Fruit fly (Drosophila melanogaster) whole organism, embryonic: ENCODE measurements around the gene wapl.

ENCODE experiments used
- Adf1 ChIP-seq: fragments of 200-800 bp; sonication (Bioruptor generic); IDR thresholded peaks from 2 replicates; pipeline ENCODE4 v1.3.6; 2022; ENCODE audit warnings: missing biosample characterization, missing genetic modification characterization
- Aef1 ChIP-seq: fragments of 200-800 bp; sonication (Bioruptor generic); IDR thresholded peaks from 3 replicates; pipeline ENCODE4 v1.3.6; 2022; ENCODE audit warnings: missing biosample characterization, missing genetic modification characterization
- B-H2 ChIP-seq: fragments of 200-800 bp; sonication (Bioruptor generic); optimal IDR thresholded peaks from 2 replicates; lab custom pipeline; 2018; ENCODE audit warnings: missing biosample characterization, mild to moderate bottlenecking, missing genetic modification characterization
- CG10979 ChIP-seq: fragments of 200-800 bp; sonication (Bioruptor generic); optimal IDR thresholded peaks from 2 replicates; lab custom pipeline; 2018; ENCODE audit warnings: missing biosample characterization, mild to moderate bottlenecking, missing genetic modification characterization, moderate library complexity
- CG11093 ChIP-seq: fragments of 200-800 bp; sonication (Bioruptor generic); IDR thresholded peaks from 3 replicates; pipeline ENCODE4 v1.3.6; 2022; ENCODE audit warnings: missing biosample characterization, missing genetic modification characterization
- CG12071 ChIP-seq: fragments of 200-800 bp; sonication (Bioruptor generic); optimal IDR thresholded peaks from 3 replicates; lab custom pipeline; 2018; ENCODE audit warnings: missing biosample characterization, mild to moderate bottlenecking, missing genetic modification characterization
- CG12769 ChIP-seq: fragments of 200-800 bp; sonication (Bioruptor generic); optimal IDR thresholded peaks from 2 replicates; lab custom pipeline; 2019; ENCODE audit warnings: missing biosample characterization, mild to moderate bottlenecking, missing genetic modification characterization, moderate library complexity
- CG13894 ChIP-seq: fragments of 200-800 bp; sonication (Bioruptor generic); optimal IDR thresholded peaks from 3 replicates; lab custom pipeline; 2018; ENCODE audit warnings: missing biosample characterization, mild to moderate bottlenecking, missing genetic modification characterization, moderate library complexity
- CG14441 ChIP-seq: fragments of 200-800 bp; sonication (Bioruptor generic); IDR thresholded peaks from 2 replicates; pipeline ENCODE4 v1.3.6; 2022; ENCODE audit warnings: missing biosample characterization, missing genetic modification characterization
- CG14667 ChIP-seq: fragments of 200-800 bp; sonication (Bioruptor generic); IDR thresholded peaks from 2 replicates; pipeline ENCODE4 v1.3.6; 2022; ENCODE audit warnings: missing biosample characterization, missing genetic modification characterization
- CG1529 ChIP-seq: fragments of 200-800 bp; sonication (Bioruptor generic); optimal IDR thresholded peaks from 3 replicates; lab custom pipeline; 2018; ENCODE audit warnings: missing biosample characterization, missing genetic modification characterization
- CG15479 ChIP-seq: fragments of 200-800 bp; sonication (Bioruptor generic); optimal IDR thresholded peaks from 3 replicates; lab custom pipeline; 2019; ENCODE audit warnings: missing biosample characterization, mild to moderate bottlenecking, missing genetic modification characterization, moderate library complexity
- CG16863 ChIP-seq: fragments of 200-800 bp; sonication (Bioruptor generic); optimal IDR thresholded peaks from 3 replicates; lab custom pipeline; 2016; ENCODE audit warnings: missing biosample characterization, missing genetic modification characterization
- CG17359 ChIP-seq: fragments of 200-800 bp; sonication (Bioruptor generic); optimal IDR thresholded peaks from 3 replicates; lab custom pipeline; 2018; ENCODE audit warnings: missing biosample characterization, mild to moderate bottlenecking, missing genetic modification characterization, moderate library complexity
- CG2678 ChIP-seq: fragments of 200-800 bp; sonication (Bioruptor generic); optimal IDR thresholded peaks from 3 replicates; lab custom pipeline; 2019; ENCODE audit warnings: missing biosample characterization, mild to moderate bottlenecking, missing genetic modification characterization, moderate library complexity
- CG2875 ChIP-seq: fragments of 200-800 bp; sonication (Bioruptor generic); optimal IDR thresholded peaks from 2 replicates; lab custom pipeline; 2017; ENCODE audit warnings: missing biosample characterization, mild to moderate bottlenecking, missing genetic modification characterization, missing genetic modification reagents
- CG2889 ChIP-seq: fragments of 200-800 bp; sonication (Bioruptor generic); IDR thresholded peaks from 3 replicates; pipeline ENCODE4 v1.3.6; 2022; ENCODE audit warnings: missing biosample characterization, missing genetic modification characterization
- CG31388 ChIP-seq: fragments of 200-800 bp; sonication (Bioruptor generic); optimal IDR thresholded peaks from 2 replicates; lab custom pipeline; 2016; ENCODE audit warnings: missing biosample characterization, missing genetic modification characterization
- CG4404 ChIP-seq: fragments of 200-800 bp; sonication (Bioruptor generic); IDR thresholded peaks from 2 replicates; pipeline ENCODE4 v1.3.6; 2022; ENCODE audit warnings: missing biosample characterization, missing genetic modification characterization
- CG4730 ChIP-seq: fragments of 200-800 bp; sonication (Bioruptor generic); IDR thresholded peaks from 2 replicates; pipeline ENCODE4 v1.3.6; 2022; ENCODE audit warnings: missing biosample characterization, missing genetic modification characterization
- CG5245 ChIP-seq: fragments of 200-800 bp; sonication (Bioruptor generic); optimal IDR thresholded peaks from 3 replicates; lab custom pipeline; 2016; ENCODE audit warnings: missing biosample characterization, missing genetic modification characterization
- CG5953 ChIP-seq: fragments of 200-800 bp; sonication (Bioruptor generic); IDR thresholded peaks from 2 replicates; pipeline ENCODE4 v1.3.6; 2022; ENCODE audit warnings: missing biosample characterization, missing genetic modification characterization
- CG8388 ChIP-seq: fragments of 200-800 bp; sonication (Bioruptor generic); optimal IDR thresholded peaks from 2 replicates; lab custom pipeline; 2019; ENCODE audit warnings: missing biosample characterization, mild to moderate bottlenecking, missing genetic modification characterization, moderate library complexity
- CHES-1-like ChIP-seq: fragments of 200-800 bp; sonication (Bioruptor generic); optimal IDR thresholded peaks from 2 replicates; lab custom pipeline; 2016; ENCODE audit warnings: missing biosample characterization, missing genetic modification characterization
- Ets65A ChIP-seq: fragments of 200-800 bp; sonication (Bioruptor generic); peaks from one replicate; lab custom pipeline; 2016; ENCODE audit warnings: missing biosample characterization, missing genetic modification characterization
- Gug ChIP-seq: fragments of 200-800 bp; sonication (Bioruptor generic); IDR thresholded peaks from 4 replicates; pipeline ENCODE4 v1.3.6; 2022; ENCODE audit warnings: missing biosample characterization, missing genetic modification characterization
- Nf-YA ChIP-seq: fragments of 200-800 bp; sonication (Bioruptor generic); IDR thresholded peaks from 2 replicates; pipeline ENCODE4 v1.3.6; 2022; ENCODE audit warnings: missing biosample characterization, missing genetic modification characterization
- Nf-YC ChIP-seq: fragments of 200-800 bp; optimal IDR thresholded peaks from 3 replicates; lab custom pipeline; 2019; ENCODE audit warnings: missing biosample characterization, mild to moderate bottlenecking, missing genetic modification characterization, moderate library complexity
- Optix ChIP-seq: fragments of 200-800 bp; sonication (Bioruptor generic); IDR thresholded peaks from 3 replicates; pipeline ENCODE4 v1.3.6; 2022; ENCODE audit warnings: missing biosample characterization, missing genetic modification characterization
- Rx ChIP-seq: fragments of 200-800 bp; sonication (Bioruptor generic); IDR thresholded peaks from 2 replicates; pipeline ENCODE4 v1.3.6; 2022; ENCODE audit warnings: missing biosample characterization, missing genetic modification characterization
- Sox100B ChIP-seq: fragments of 200-800 bp; sonication (Bioruptor generic); optimal IDR thresholded peaks from 3 replicates; lab custom pipeline; 2018; ENCODE audit warnings: missing biosample characterization, mild to moderate bottlenecking, missing genetic modification characterization
- ase ChIP-seq: fragments of 200-800 bp; sonication (Bioruptor generic); IDR thresholded peaks from 3 replicates; pipeline ENCODE4 v1.3.6; 2022; ENCODE audit warnings: missing biosample characterization, missing genetic modification characterization
- bab2 ChIP-seq: fragments of 200-800 bp; sonication (Bioruptor generic); optimal IDR thresholded peaks from 2 replicates; lab custom pipeline; 2016; ENCODE audit warnings: missing biosample characterization, missing genetic modification characterization
- bcd ChIP-seq: fragments of 200-800 bp; sonication (Bioruptor generic); optimal IDR thresholded peaks from 2 replicates; lab custom pipeline; 2017; ENCODE audit warnings: missing biosample characterization, mild to moderate bottlenecking, missing genetic modification characterization
- bigmax ChIP-seq: fragments of 200-800 bp; sonication (Bioruptor generic); optimal IDR thresholded peaks from 2 replicates; lab custom pipeline; 2018; ENCODE audit warnings: missing biosample characterization, mild to moderate bottlenecking, missing genetic modification characterization
- bsh ChIP-seq, 2 experiments: fragments of 200-800 bp; sonication (Bioruptor generic); optimal IDR thresholded peaks; 2 replicates each; lab custom pipeline; 2017 to 2018; ENCODE audit warnings: mild to moderate bottlenecking in 2 of 2, missing biosample characterization in 2 of 2, missing genetic modification characterization in 2 of 2, moderate library complexity in 1 of 2
- btn ChIP-seq: fragments of 200-800 bp; sonication (Bioruptor generic); optimal IDR thresholded peaks from 2 replicates; lab custom pipeline; 2016; ENCODE audit warnings: missing biosample characterization, missing genetic modification characterization
- chm ChIP-seq: fragments of 200-800 bp; sonication (Bioruptor generic); IDR thresholded peaks from 2 replicates; pipeline ENCODE4 v1.3.6; 2022; ENCODE audit warnings: missing biosample characterization, missing genetic modification characterization
- da ChIP-seq: fragments of 200-800 bp; sonication (Bioruptor generic); optimal IDR thresholded peaks from 2 replicates; lab custom pipeline; 2016; ENCODE audit warnings: missing biosample characterization, missing genetic modification characterization
- dimm ChIP-seq: fragments of 200-800 bp; sonication (Bioruptor generic); IDR thresholded peaks from 2 replicates; pipeline ENCODE4 v1.3.6; 2022; ENCODE audit warnings: missing biosample characterization, missing genetic modification characterization
- esg ChIP-seq: fragments of 200-800 bp; sonication (Bioruptor generic); conservative IDR thresholded peaks from 2 replicates; pipeline ENCODE4 v1.3.6; 2022; ENCODE audit warnings: missing biosample characterization, missing genetic modification characterization
- fd96Cb ChIP-seq: fragments of 200-800 bp; sonication (Bioruptor generic); optimal IDR thresholded peaks from 2 replicates; lab custom pipeline; 2018; ENCODE audit warnings: missing biosample characterization, mild to moderate bottlenecking, missing genetic modification characterization, moderate library complexity
- ftz-f1 ChIP-seq: fragments of 200-800 bp; sonication (Bioruptor generic); optimal IDR thresholded peaks from 2 replicates; lab custom pipeline; 2016; ENCODE audit warnings: missing biosample characterization, missing genetic modification characterization
- jing ChIP-seq: fragments of 200-800 bp; sonication (Bioruptor generic); optimal IDR thresholded peaks from 2 replicates; lab custom pipeline; 2018; ENCODE audit warnings: missing biosample characterization, mild to moderate bottlenecking, missing genetic modification characterization
- ken ChIP-seq: fragments of 200-800 bp; sonication (Bioruptor generic); IDR thresholded peaks from 3 replicates; pipeline ENCODE4 v1.3.6; 2022; ENCODE audit warnings: missing biosample characterization, missing genetic modification characterization
- lilli ChIP-seq: fragments of 200-800 bp; sonication (Bioruptor generic); optimal IDR thresholded peaks from 3 replicates; lab custom pipeline; 2016; ENCODE audit warnings: missing biosample characterization, missing genetic modification characterization
- nmo ChIP-seq: fragments of 200-800 bp; sonication (Bioruptor generic); optimal IDR thresholded peaks from 2 replicates; lab custom pipeline; 2018; ENCODE audit warnings: missing biosample characterization, mild to moderate bottlenecking, missing genetic modification characterization, moderate library complexity
- peb ChIP-seq: fragments of 200-800 bp; sonication (Bioruptor generic); IDR thresholded peaks from 2 replicates; pipeline ENCODE4 v1.3.6; 2022; ENCODE audit warnings: missing biosample characterization, missing genetic modification characterization
- sisA ChIP-seq: fragments of 200-800 bp; sonication (Bioruptor generic); IDR thresholded peaks from 2 replicates; pipeline ENCODE4 v1.3.6; 2022; ENCODE audit warnings: missing biosample characterization, missing genetic modification characterization
- slbo ChIP-seq: fragments of 200-800 bp; sonication (Bioruptor generic); IDR thresholded peaks from 2 replicates; pipeline ENCODE4 v1.3.6; 2022; ENCODE audit warnings: missing biosample characterization, missing genetic modification characterization
- tin ChIP-seq: fragments of 200-800 bp; sonication (Bioruptor generic); optimal IDR thresholded peaks from 3 replicates; lab custom pipeline; 2016; ENCODE audit warnings: missing biosample characterization, missing genetic modification characterization
- wek ChIP-seq: fragments of 200-800 bp; sonication (Bioruptor generic); optimal IDR thresholded peaks from 3 replicates; lab custom pipeline; 2018; ENCODE audit warnings: missing biosample characterization, mild to moderate bottlenecking, missing genetic modification characterization, moderate library complexity

wapl gene

DNA sequence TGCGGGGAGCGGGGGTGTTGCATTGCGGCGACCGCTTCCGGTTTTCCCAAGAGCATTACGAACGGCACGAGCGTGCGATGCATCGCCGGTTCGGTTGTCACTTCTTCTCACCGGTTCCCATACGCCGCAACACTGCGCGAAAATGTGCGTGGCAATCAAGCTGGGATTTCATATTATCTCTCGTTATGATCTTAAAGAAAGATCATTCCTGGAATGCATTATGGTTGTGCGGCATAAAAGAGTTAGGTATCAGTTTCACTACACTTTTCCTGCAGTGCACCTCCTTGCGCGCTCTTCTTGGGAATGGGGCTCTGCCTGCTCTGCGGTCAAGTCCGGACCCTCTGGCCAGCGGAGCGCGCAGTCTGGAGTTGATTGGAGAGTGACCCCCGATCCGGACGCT is 7.3 kb upstream of the wapl start (continued):
- no peak for TF ChIP-seq Adf1 (GFP tag; lab: Robert Waterston, UW)
- 0 out of 2 replicates have a peak, but pooled peaks have one; percentile 10 for TF ChIP-seq peb (GFP tag; lab: Robert Waterston, UW)
- TF ChIP-seq CG2875 (GFP tag; lab: Kevin White, UChicago), result peak; percentile 41
- TF ChIP-seq CG10979 (tag; lab: Kevin White, UChicago), result peak; percentile 53
- TF ChIP-seq wek (GFP tag; lab: Kevin White, UChicago), result no peak
- peak; percentile 51 for TF ChIP-seq esg (GFP tag; lab: Robert Waterston, UW)
- 0 out of 3 replicates have a peak, but pooled peaks have one; percentile 15 for TF ChIP-seq CG2889
- TF ChIP-seq fd96Cb, result peak; percentile 51
- peak; percentile 29; the same call in 1 of the 2 replicates for TF ChIP-seq CG14667
- no peak for TF ChIP-seq CG4404 (GFP tag; lab: Robert Waterston, UW)
- peak; percentile 32 for TF ChIP-seq CG12071
- TF ChIP-seq ftz-f1 (GFP tag; lab: Kevin White, UChicago), result no peak
- peak; percentile 53 for TF ChIP-seq bcd (GFP tag; lab: Kevin White, UChicago)
- TF ChIP-seq da (GFP tag; lab: Kevin White, UChicago), result no peak
- TF ChIP-seq CG12769, result peak; percentile 55
- TF ChIP-seq Optix (GFP tag; lab: Robert Waterston, UW), result peak; percentile 65; the same call in 2 of the 3 replicates
- peak; percentile 6 for TF ChIP-seq nmo (GFP tag; lab: Kevin White, UChicago)
- no peak for TF ChIP-seq B-H2
- TF ChIP-seq CHES-1-like (GFP tag; lab: Kevin White, UChicago), result no peak
- TF ChIP-seq CG17359 (tag; lab: Kevin White, UChicago), result peak; percentile 71
- TF ChIP-seq Nf-YA, result peak; percentile 47; the same call in 1 of the 2 replicates
- peak; percentile 46 for TF ChIP-seq btn (GFP tag; lab: Kevin White, UChicago)
- TF ChIP-seq Rx, result no peak
- TF ChIP-seq CG5953 (GFP tag; lab: Robert Waterston, UW), result peak; percentile 78
- peak; percentile 40 for TF ChIP-seq bab2 (GFP tag; lab: Kevin White, UChicago)
- 0 out of 3 replicates have a peak, but pooled peaks have one; percentile 10 for TF ChIP-seq Aef1 (GFP tag; lab: Robert Waterston, UW)
- peak; percentile 35 for TF ChIP-seq CG2678
- TF ChIP-seq CG14441, result 0 out of 2 replicates have a peak, but pooled peaks have one; percentile 14
- no peak for TF ChIP-seq Sox100B
- peak; percentile 28 for TF ChIP-seq tin (GFP tag; lab: Kevin White, UChicago)
- no peak for TF ChIP-seq chm
- TF ChIP-seq bigmax (GFP tag; lab: Kevin White, UChicago), result no peak
- TF ChIP-seq CG11093 (GFP tag; lab: Robert Waterston, UW), result no peak
- TF ChIP-seq Gug (GFP tag; lab: Robert Waterston, UW), result peak; percentile 59; the same call in 3 of the 4 replicates
- no peak for TF ChIP-seq CG4730 (GFP tag; lab: Robert Waterston, UW)
- TF ChIP-seq jing (GFP tag; lab: Kevin White, UChicago), result no peak
- TF ChIP-seq CG8388 (GFP tag; lab: Kevin White, UChicago), result peak; percentile 56
- TF ChIP-seq CG15479 (GFP tag; lab: Kevin White, UChicago), result no peak
- no peak for TF ChIP-seq CG31388 (GFP tag; lab: Kevin White, UChicago)
- no peak for TF ChIP-seq Nf-YC
- peak; percentile 14 for TF ChIP-seq CG5245 (GFP tag; lab: Kevin White, UChicago)
- peak; percentile 55; the same call in 1 of the 3 replicates for TF ChIP-seq ase (GFP tag; lab: Robert Waterston, UW)
- TF ChIP-seq CG13894 (tag; lab: Kevin White, UChicago), result no peak
- TF ChIP-seq lilli (GFP tag; lab: Kevin White, UChicago), result peak; percentile 5
- peak; percentile 80 for TF ChIP-seq sisA (GFP tag; lab: Robert Waterston, UW)
- peak; percentile 80 for TF ChIP-seq ken (GFP tag; lab: Robert Waterston, UW)
- peak; percentile 53 for TF ChIP-seq slbo (GFP tag; lab: Robert Waterston, UW)
- TF ChIP-seq CG16863, result peak; percentile 34
- TF ChIP-seq bsh (GFP tag; optimal IDR thresholded peaks at IDR 0.05; lab: Kevin White, UChicago), result peak in 1 of 2 experiments; percentile 71
- TF ChIP-seq dimm (GFP tag; lab: Robert Waterston, UW), result peak; percentile 43; the same call in 1 of the 2 replicates
- TF ChIP-seq CG1529, result peak; percentile 17
- TF ChIP-seq Ets65A, result no peak
